Worm (Caenorhabditis elegans): ENCODE results near the gene mlc-4.

DNA sequence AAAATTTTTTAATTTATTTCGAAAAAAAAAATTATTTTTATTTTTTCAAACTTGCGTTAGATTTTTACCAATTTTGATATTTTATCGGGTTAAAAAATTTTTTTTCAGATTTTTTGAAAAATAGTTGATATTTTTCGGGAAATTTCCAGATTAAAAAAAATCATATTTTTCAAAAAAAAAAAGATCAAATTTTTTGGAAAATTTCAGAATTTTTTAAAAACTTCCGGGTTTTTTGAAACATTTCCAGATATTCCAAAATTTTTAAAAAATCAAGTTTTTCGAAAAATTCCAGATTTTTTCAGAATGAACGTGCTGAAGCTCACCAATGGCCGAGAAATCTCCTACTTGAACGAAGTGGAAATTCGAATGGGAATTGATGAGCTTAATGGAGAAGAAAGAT is 31.9 kb upstream of the mlc-4 start, which contains the start of gene metl-18:
- TF ChIP-seq ama-1 (optimal IDR thresholded peaks at IDR 0.05) (no peak), F13C5.2 (tag; optimal IDR thresholded peaks at IDR 0.05) (no peak), tbx-11 (GFP tag; IDR thresholded peaks at IDR 0.05) (no peak), sea-1 (GFP tag; conservative IDR thresholded peaks at IDR 0.05) (no peak), flt-1 (GFP tag; IDR thresholded peaks at IDR 0.05) (no peak), aly-1 (tag; optimal IDR thresholded peaks at IDR 0.05) (no peak), hnd-1 (tag; optimal IDR thresholded peaks at IDR 0.05) (no peak), ets-7 (tag; optimal IDR thresholded peaks at IDR 0.05) (no peak), hmg-4 (GFP tag; optimal IDR thresholded peaks at IDR 0.05) (no peak), tra-4 (tag; optimal IDR thresholded peaks at IDR 0.05) (no peak), ceh-13 (GFP tag; optimal IDR thresholded peaks at IDR 0.05) (no peak), hmbx-1 (tag; optimal IDR thresholded peaks at IDR 0.05) (no peak)

All from whole organism, early embryonic.